Fruit fly (Drosophila melanogaster): ENCODE data around the gene rept.

Gene rept

DNA sequence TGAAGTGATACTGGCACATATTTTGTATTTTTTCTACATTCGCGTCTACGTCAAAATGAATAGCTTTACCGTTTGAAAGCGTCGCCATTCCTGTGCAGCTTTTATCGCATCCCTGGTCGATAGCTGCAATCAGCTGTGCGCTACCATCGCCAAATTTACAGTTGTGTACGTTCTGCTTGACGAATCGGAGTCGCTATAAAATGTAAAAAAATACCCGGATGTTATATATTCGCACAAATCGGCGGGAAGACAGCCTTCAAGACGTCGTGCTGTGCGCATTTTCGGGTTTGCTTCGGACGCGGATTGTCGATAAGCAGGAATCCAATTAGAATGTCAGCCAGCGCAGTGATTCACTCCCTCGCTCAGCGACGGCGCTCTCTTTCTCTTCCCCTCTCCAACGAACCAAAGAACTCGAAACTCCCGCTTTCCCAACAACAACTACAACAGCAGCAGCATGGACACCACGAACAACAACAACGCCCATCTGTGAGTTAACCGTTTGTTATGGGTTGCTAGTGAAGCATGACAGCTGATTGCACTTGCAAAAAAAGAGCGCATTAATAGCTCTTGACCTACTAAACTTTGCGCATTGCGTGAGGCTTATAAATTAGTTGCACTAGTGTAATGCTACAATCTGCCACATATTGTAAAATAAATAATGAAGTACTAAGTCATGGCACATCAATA, 39.6 kb downstream of the rept start (continued):
- no peak for TF ChIP-seq CG15479 (GFP tag; optimal IDR thresholded peaks at IDR 0.05)
- no peak for TF ChIP-seq crc (GFP tag; optimal IDR thresholded peaks at IDR 0.05)
- no peak for TF ChIP-seq CG11398 (GFP tag; optimal IDR thresholded peaks at IDR 0.05)
- TF ChIP-seq h (optimal IDR thresholded peaks at IDR 0.05) = no peak
- no peak for TF ChIP-seq dysf (GFP tag; IDR thresholded peaks at IDR 0.05)
- TF ChIP-seq CG6254 (GFP tag; optimal IDR thresholded peaks at IDR 0.05) = no peak
- no peak for TF ChIP-seq CG12071 (GFP tag; optimal IDR thresholded peaks at IDR 0.05)
- TF ChIP-seq danr (GFP tag; IDR thresholded peaks at IDR 0.05) = no peak
- TF ChIP-seq CG6272 (GFP tag; IDR thresholded peaks at IDR 0.05) = no peak
- peak; percentile 73 for TF ChIP-seq gsb-n (tag; optimal IDR thresholded peaks at IDR 0.05)
- no peak for TF ChIP-seq HmgZ (tag; optimal IDR thresholded peaks at IDR 0.05)
- no peak for TF ChIP-seq ewg (GFP tag; optimal IDR thresholded peaks at IDR 0.05)
- TF ChIP-seq kay (GFP tag; optimal IDR thresholded peaks at IDR 0.05) = peak; percentile 80
- TF ChIP-seq Nf-YB (GFP tag; optimal IDR thresholded peaks at IDR 0.05) = no peak
- no peak for TF ChIP-seq CG13296 (GFP tag; optimal IDR thresholded peaks at IDR 0.05)
- TF ChIP-seq slbo (GFP tag; IDR thresholded peaks at IDR 0.05) = no peak
- no peak for TF ChIP-seq jumu (GFP tag; optimal IDR thresholded peaks at IDR 0.05)
- TF ChIP-seq tll (GFP tag; optimal IDR thresholded peaks at IDR 0.05) = no peak
- no peak for TF ChIP-seq CG15011 (GFP tag; optimal IDR thresholded peaks at IDR 0.05)
- TF ChIP-seq CG7745 (tag; optimal IDR thresholded peaks at IDR 0.05) = no peak
- no peak for TF ChIP-seq fd102C (GFP tag; optimal IDR thresholded peaks at IDR 0.05)
- no peak for TF ChIP-seq Rx (GFP tag; IDR thresholded peaks at IDR 0.05)
- peak; percentile 33 for TF ChIP-seq CG15514 (GFP tag; optimal IDR thresholded peaks at IDR 0.05)
- no peak for TF ChIP-seq CG12155 (GFP tag; optimal IDR thresholded peaks at IDR 0.05)
- TF ChIP-seq ranshi (GFP tag; IDR thresholded peaks at IDR 0.05) = no peak
- TF ChIP-seq Spps (tag; optimal IDR thresholded peaks at IDR 0.05) = no peak
- no peak; the same call in 2 of the 3 replicates for TF ChIP-seq CG11560 (tag; IDR thresholded peaks at IDR 0.05)
- no peak for TF ChIP-seq CG4282 (GFP tag; optimal IDR thresholded peaks at IDR 0.05)
- TF ChIP-seq CG6654 (GFP tag; optimal IDR thresholded peaks at IDR 0.05) = no peak
- TF ChIP-seq CG16863 (GFP tag; optimal IDR thresholded peaks at IDR 0.05) = no peak
- TF ChIP-seq Fer2 (tag; optimal IDR thresholded peaks at IDR 0.05) = no peak
- peak; percentile 99 for TF ChIP-seq CG4360 (GFP tag; IDR thresholded peaks at IDR 0.05)
- TF ChIP-seq Atf3 (GFP tag; optimal IDR thresholded peaks at IDR 0.05) = no peak
- no peak for TF ChIP-seq CG3726 (GFP tag; IDR thresholded peaks at IDR 0.05)
- no peak for TF ChIP-seq CG17361 (GFP tag; IDR thresholded peaks at IDR 0.05)
- no peak for TF ChIP-seq Nf-YC (tag; optimal IDR thresholded peaks at IDR 0.05)
- no peak for TF ChIP-seq CG12219 (GFP tag; optimal IDR thresholded peaks at IDR 0.05)
- no peak for TF ChIP-seq CG2120 (GFP tag; optimal IDR thresholded peaks at IDR 0.05)
- TF ChIP-seq esg (GFP tag; conservative IDR thresholded peaks at IDR 0.05) = no peak
- TF ChIP-seq psq (GFP tag; optimal IDR thresholded peaks at IDR 0.05) = no peak
- TF ChIP-seq run (tag; optimal IDR thresholded peaks at IDR 0.05) = no peak
- TF ChIP-seq ham (GFP tag; IDR thresholded peaks at IDR 0.05) = no peak
- no peak for TF ChIP-seq CG2202 (tag; optimal IDR thresholded peaks at IDR 0.05)
- TF ChIP-seq CG9215 (GFP tag; IDR thresholded peaks at IDR 0.05) = no peak
- peak; percentile 3 for TF ChIP-seq Blimp-1 (GFP tag; optimal IDR thresholded peaks at IDR 0.05)
- no peak for TF ChIP-seq CG1832 (GFP tag; optimal IDR thresholded peaks at IDR 0.05)
- no peak for TF ChIP-seq C15 (GFP tag; IDR thresholded peaks at IDR 0.05)
- TF ChIP-seq z (GFP tag; IDR thresholded peaks at IDR 0.05) = no peak
- no peak for TF ChIP-seq exex (tag; optimal IDR thresholded peaks at IDR 0.05)
- TF ChIP-seq Sry-β (GFP tag; optimal IDR thresholded peaks at IDR 0.05) = no peak
- TF ChIP-seq CG12104 (GFP tag; optimal IDR thresholded peaks at IDR 0.05) = no peak

Measured in whole organism, embryonic.